Fruit fly (Drosophila melanogaster) whole organism: Measurements from ENCODE around the gene alpha-Man-Ia.

Experiments
- CG8478 ChIP-seq: fragments of >200 bp; optimal IDR thresholded peaks from 2 replicates; lab custom pipeline; 2018; ENCODE audit warnings: inconsistent platforms
- Dll ChIP-seq: fragments of >200 bp; optimal IDR thresholded peaks from 2 replicates; lab custom pipeline; 2017
- EcR ChIP-seq, 2 experiments: fragments of >200 bp; optimal IDR thresholded peaks; 2 replicates each; lab custom pipeline; 2017; ENCODE audit warnings: missing biosample characterization in 2 of 2, missing genetic modification characterization in 2 of 2, missing genetic modification reagents in 2 of 2
- pan ChIP-seq: fragments of >200 bp; optimal IDR thresholded peaks from 2 replicates; lab custom pipeline; 2017
- psq ChIP-seq: fragments of >200 bp; optimal IDR thresholded peaks from 2 replicates; lab custom pipeline; 2017
- usp ChIP-seq: fragments of >200 bp; optimal IDR thresholded peaks from 2 replicates; lab custom pipeline; 2017; ENCODE audit warnings: missing biosample characterization, missing genetic modification characterization, mixed read lengths

alpha-Man-Ia gene

DNA sequence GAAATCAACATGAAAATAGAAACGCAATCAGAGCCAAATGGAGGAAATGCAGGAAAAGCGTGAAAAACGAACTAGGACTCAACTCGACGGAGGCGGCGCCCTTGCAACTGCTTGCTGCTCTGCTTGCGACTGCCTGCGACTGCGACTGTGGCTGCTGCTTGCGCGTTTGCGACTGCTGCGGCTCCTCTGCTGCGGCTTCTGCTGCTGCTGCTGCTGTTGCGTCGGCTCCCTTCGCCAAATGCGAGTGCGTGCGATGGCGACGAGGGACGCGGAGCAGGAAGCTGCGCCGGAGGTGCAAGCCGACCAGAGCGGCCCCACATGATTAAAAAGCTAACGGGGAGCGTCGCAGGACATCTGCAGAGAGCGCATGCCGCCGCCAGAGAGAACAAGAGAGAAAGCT, 64.6 kb downstream of the alpha-Man-Ia start:
- TF ChIP-seq Dll (lab: Kevin White, UChicago): no peak
- no peak for TF ChIP-seq usp (GFP tag; lab: Kevin White, UChicago)
- TF ChIP-seq EcR (GFP tag; optimal IDR thresholded peaks at IDR 0.05; lab: Kevin White, UChicago): no peak
- no peak for TF ChIP-seq CG8478 (lab: Kevin White, UChicago)
- no peak for TF ChIP-seq pan (lab: Kevin White, UChicago)
- TF ChIP-seq psq (lab: Kevin White, UChicago): no peak

DNA sequence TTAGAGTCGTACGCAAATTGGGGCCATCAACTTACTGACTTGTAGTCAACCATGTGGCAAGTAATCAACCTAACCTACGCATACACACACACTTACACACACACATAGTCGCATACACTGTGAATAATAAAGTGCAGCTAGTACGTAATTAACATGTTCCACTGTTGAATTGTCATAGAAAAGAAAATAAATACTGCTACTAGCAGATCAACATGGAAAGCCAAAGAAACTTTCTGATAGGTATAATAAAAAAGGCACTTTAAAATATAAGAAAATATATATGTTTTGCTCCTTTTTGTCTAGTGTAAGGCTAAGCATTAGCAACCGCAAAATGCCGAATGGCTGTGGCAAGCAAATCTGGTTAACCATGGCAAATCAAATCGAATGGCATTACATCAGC, 66.2 kb downstream of the alpha-Man-Ia start:
- no peak for TF ChIP-seq EcR (GFP tag; optimal IDR thresholded peaks at IDR 0.05; lab: Kevin White, UChicago)
- no peak for TF ChIP-seq usp (GFP tag; lab: Kevin White, UChicago)
- no peak for TF ChIP-seq psq (lab: Kevin White, UChicago)
- no peak for TF ChIP-seq CG8478 (lab: Kevin White, UChicago)
- no peak for TF ChIP-seq pan (lab: Kevin White, UChicago)
- TF ChIP-seq Dll (lab: Kevin White, UChicago): no peak

DNA sequence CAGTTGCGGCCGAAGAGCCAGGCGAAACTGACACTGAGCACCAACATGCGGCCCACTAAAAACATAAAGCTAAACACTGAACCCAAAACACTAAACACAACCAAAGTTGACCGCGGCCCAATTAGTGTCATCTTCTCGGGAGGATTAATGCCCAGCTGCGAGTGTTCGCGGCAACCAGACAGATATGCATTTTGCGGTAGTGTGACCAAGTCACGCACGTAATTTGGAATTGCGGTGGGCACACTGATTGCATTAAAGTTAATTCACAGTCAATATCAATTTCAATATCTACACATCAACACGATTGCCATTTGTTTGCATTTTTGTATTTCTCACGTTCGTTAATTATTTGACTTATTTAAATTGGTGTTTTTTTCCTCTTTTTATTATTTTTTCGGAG, 69.5 kb downstream of the alpha-Man-Ia start:
- no peak for TF ChIP-seq pan (lab: Kevin White, UChicago)
- TF ChIP-seq Dll (lab: Kevin White, UChicago): no peak
- TF ChIP-seq EcR (GFP tag; optimal IDR thresholded peaks at IDR 0.05; lab: Kevin White, UChicago): no peak
- TF ChIP-seq psq (lab: Kevin White, UChicago): no peak
- no peak for TF ChIP-seq CG8478 (lab: Kevin White, UChicago)
- no peak for TF ChIP-seq usp (GFP tag; lab: Kevin White, UChicago)

DNA sequence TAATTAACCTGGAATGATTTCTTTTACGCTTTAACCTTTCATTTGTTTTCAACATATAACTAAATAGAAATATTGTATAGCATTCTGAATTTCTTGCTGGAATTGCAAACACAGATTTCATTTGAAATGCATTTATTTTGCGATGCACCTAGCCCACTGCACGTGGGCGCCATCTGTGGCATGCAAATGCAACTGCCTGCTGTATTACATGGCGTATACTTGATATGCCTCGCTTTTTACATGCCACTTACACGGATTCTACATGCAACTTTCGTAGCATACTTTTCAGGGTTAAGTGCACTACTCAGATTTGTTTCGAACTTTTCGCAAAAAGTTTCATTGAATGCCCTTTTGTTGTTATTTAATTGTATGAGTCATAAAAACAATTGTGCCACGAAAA, 73.0 kb downstream of the alpha-Man-Ia start:
- TF ChIP-seq EcR (GFP tag; optimal IDR thresholded peaks at IDR 0.05; lab: Kevin White, UChicago): no peak
- no peak for TF ChIP-seq Dll (lab: Kevin White, UChicago)

DNA sequence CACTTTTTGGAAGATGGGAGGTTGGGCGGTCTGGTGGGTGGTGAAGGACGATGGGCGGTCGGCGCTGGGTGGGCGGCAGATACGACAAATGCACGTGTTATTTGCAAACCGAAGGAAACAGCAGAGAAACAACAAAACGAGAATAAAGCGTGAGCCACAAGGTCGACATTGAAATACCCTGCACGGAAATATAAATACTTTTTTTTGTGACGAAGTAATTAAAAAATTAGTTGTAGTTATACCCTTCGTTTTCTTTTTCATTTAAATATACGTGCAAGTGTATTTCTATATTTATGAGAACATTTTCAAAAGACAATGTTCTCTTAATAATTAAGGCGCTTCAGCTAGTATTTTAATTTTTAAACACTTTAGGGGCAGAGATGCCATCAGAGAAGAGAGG, 75.1 kb downstream of the alpha-Man-Ia start:
- no peak for TF ChIP-seq usp (GFP tag; lab: Kevin White, UChicago)
- no peak for TF ChIP-seq pan (lab: Kevin White, UChicago)
- TF ChIP-seq EcR (GFP tag; optimal IDR thresholded peaks at IDR 0.05; lab: Kevin White, UChicago): no peak
- no peak for TF ChIP-seq psq (lab: Kevin White, UChicago)
- TF ChIP-seq CG8478 (lab: Kevin White, UChicago): no peak
- TF ChIP-seq Dll (lab: Kevin White, UChicago): no peak

DNA sequence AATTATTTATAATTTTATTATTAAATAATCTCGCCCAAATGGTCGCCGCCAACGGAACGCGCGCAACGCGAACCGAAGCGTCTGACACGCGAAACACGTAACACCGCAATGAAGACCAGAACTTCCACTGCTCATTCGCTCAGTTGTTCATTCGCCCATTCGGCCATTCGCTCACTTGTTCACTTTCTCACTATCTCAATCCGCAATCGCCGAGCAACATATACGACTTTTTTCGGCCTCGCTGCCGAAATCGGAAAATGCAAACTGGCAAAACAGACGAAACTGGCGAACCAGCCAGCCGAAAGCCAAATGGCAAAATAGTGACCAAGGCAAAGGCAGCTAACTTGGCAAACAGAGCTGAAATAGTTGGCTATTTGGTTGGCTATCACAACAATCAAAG, 75.7 kb downstream of the alpha-Man-Ia start:
- TF ChIP-seq EcR (GFP tag; optimal IDR thresholded peaks at IDR 0.05; lab: Kevin White, UChicago) (no peak), usp (GFP tag; lab: Kevin White, UChicago) (no peak), Dll (lab: Kevin White, UChicago) (no peak), pan (lab: Kevin White, UChicago) (no peak), psq (lab: Kevin White, UChicago) (no peak), CG8478 (lab: Kevin White, UChicago) (no peak)

DNA sequence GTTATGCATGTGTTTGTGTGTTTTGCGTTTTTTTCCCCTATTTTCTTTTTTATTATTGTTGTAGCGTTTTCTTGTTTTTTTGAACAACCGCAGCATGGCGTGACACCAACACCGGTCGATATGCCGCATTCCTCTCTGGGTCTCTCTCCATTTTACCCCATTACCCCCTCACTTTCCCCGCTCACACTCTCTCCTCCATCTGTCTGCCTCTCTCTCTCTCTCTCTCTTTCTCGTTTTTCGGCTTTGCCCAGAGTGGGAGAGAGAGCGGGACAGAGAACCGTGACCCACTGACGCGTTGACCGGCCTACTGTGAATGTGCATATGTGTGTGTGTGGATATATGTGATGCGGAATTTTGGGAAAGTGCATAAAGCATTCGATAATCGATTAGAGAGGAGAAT, 78.4 kb downstream of the alpha-Man-Ia start:
- TF ChIP-seq pan (lab: Kevin White, UChicago): no peak
- TF ChIP-seq Dll (lab: Kevin White, UChicago): no peak
- no peak for TF ChIP-seq EcR (GFP tag; optimal IDR thresholded peaks at IDR 0.05; lab: Kevin White, UChicago)
- no peak for TF ChIP-seq usp (GFP tag; lab: Kevin White, UChicago)
- TF ChIP-seq psq (lab: Kevin White, UChicago): no peak
- no peak for TF ChIP-seq CG8478 (lab: Kevin White, UChicago)

DNA sequence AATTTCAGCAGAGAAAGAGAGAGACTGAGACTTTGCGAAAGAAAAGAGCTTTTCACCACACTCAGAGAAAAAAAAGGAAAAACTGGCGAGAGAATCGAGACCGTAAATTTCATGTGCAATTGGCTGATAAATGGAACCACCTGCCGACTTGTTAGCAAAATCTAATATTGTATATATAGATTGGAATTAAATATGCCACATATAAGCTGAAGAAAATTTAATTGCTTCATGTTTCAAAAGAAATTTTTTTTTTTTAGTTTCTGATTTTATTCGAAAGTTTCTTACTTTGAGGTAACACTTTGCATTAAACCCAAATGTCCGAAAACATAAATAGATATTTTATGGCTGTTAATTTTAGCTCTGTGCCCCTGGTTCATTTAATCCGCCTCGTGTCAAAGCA, 81.0 kb downstream of the alpha-Man-Ia start:
- TF ChIP-seq pan (lab: Kevin White, UChicago) (no peak), CG8478 (lab: Kevin White, UChicago) (no peak), usp (GFP tag; lab: Kevin White, UChicago) (no peak), psq (lab: Kevin White, UChicago) (no peak), Dll (lab: Kevin White, UChicago) (no peak), EcR (GFP tag; optimal IDR thresholded peaks at IDR 0.05; lab: Kevin White, UChicago) (no peak)

DNA sequence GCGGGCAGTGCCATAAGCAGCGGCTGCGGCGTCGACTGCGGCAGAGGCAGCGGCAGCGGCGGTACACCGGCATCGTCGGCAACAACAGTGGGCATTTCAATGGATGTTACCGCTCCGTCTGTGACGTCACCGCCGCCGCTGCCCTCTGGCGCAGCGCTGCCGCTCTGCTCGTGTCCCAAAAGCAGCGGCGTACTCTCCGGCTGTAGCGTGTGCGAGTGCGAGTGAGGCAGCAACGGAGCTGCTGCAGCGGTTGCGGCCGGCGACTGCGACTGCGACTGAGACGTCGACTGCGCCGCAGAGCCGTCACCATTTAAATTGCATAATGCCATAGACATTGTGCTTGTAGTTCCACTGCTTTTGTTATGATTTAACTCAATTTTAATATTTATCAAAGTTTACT, 82.2 kb downstream of the alpha-Man-Ia start:
- TF ChIP-seq usp (GFP tag; lab: Kevin White, UChicago): no peak
- TF ChIP-seq psq (lab: Kevin White, UChicago): no peak
- no peak for TF ChIP-seq Dll (lab: Kevin White, UChicago)
- no peak for TF ChIP-seq pan (lab: Kevin White, UChicago)
- TF ChIP-seq CG8478 (lab: Kevin White, UChicago): no peak
- no peak for TF ChIP-seq EcR (GFP tag; optimal IDR thresholded peaks at IDR 0.05; lab: Kevin White, UChicago)

DNA sequence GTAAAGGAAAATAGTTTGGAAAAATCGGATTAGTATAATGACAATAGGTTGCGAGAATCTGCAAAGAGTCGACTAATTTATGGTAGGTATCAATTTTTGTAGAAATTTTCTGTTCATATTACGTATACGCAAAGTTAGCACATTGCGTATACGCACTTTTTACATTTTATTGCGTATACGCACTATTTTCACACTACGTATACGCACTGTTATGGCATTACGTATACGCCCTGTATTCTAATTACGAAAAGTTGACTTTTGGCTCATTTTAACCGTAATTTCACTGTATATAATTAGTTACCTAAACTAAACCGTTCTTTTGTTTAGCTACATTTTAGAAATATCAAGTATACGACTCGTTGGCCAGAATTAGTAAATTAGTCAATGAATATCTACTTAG, 82.9 kb downstream of the alpha-Man-Ia start:
- TF ChIP-seq CG8478 (lab: Kevin White, UChicago) (no peak), usp (GFP tag; lab: Kevin White, UChicago) (no peak), EcR (GFP tag; optimal IDR thresholded peaks at IDR 0.05; lab: Kevin White, UChicago) (no peak), Dll (lab: Kevin White, UChicago) (no peak), psq (lab: Kevin White, UChicago) (no peak), pan (lab: Kevin White, UChicago) (no peak)

DNA sequence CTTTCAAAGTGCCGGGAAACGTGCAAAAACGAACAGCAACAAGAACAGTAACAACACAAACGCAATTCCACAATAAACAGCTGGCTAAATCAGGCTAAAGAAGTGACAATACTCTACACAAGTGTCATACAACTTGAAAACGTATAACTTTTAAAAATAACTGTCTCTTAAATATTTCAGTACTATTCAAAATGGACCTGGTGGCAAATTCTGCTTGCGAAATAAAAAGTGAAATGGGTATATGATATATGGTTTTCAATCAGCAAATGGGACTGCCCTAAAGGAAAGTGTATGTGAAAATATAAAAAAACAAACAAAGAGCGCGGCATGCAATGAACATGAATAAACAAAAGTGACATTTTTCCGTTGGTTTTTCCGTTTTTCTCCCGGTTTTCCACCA, 83.8 kb downstream of the alpha-Man-Ia start:
- no peak for TF ChIP-seq Dll (lab: Kevin White, UChicago)
- no peak for TF ChIP-seq psq (lab: Kevin White, UChicago)
- no peak for TF ChIP-seq CG8478 (lab: Kevin White, UChicago)
- TF ChIP-seq usp (GFP tag; lab: Kevin White, UChicago): no peak
- TF ChIP-seq EcR (GFP tag; optimal IDR thresholded peaks at IDR 0.05; lab: Kevin White, UChicago): no peak
- no peak for TF ChIP-seq pan (lab: Kevin White, UChicago)

DNA sequence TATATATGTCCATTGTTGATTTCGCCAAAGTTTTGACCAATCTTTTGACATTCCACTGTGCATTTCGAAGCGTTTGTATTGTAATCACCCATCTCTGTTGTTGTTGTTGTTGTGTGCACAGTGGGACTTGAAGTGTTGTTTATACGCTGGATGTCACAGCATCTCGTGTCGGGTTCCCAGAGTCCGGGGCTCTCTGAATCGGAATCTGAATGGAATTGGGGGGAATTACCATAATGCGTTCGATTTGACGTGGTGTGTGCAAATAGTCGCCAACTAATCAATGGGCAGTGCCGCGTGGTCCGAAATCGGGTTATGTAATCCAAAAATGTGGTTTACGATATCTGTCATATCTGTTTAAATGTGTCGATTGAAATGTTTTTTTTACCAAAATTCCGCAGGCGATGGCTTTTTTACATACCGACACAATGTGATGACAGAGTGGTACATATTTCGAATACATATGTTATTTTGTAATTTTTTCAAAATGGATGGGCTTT, 91.7 kb downstream of the alpha-Man-Ia start:
- no peak for TF ChIP-seq pan (lab: Kevin White, UChicago)
- no peak for TF ChIP-seq EcR (GFP tag; optimal IDR thresholded peaks at IDR 0.05; lab: Kevin White, UChicago)
- no peak for TF ChIP-seq CG8478 (lab: Kevin White, UChicago)
- no peak for TF ChIP-seq psq (lab: Kevin White, UChicago)
- TF ChIP-seq Dll (lab: Kevin White, UChicago): no peak
- TF ChIP-seq usp (GFP tag; lab: Kevin White, UChicago): no peak
